Worm (Caenorhabditis elegans) whole organism, L4 larva: ENCODE measurements around the gene baz-2.
"Not testable (repeated sequence)": the region's sequence is repeated elsewhere in the genome, so short reads cannot be mapped to it uniquely, and the experiment has no call there.

Experiments used
- F10B5.3 ChIP-seq: sonication (generic microtip); optimal IDR thresholded peaks from 2 replicates; lab custom pipeline; 2016; ENCODE audit warnings: mild to moderate bottlenecking, missing genetic modification characterization, missing compliant biosample characterization
- F49E8.2 ChIP-seq: sonication (generic microtip); optimal IDR thresholded peaks from 2 replicates; lab custom pipeline; 2016; ENCODE audit warnings: missing compliant biosample characterization, mild to moderate bottlenecking, missing genetic modification characterization, borderline replicate concordance
- T26A8.4 ChIP-seq: fragments of 200-800 bp; sonication (Bioruptor generic); IDR thresholded peaks from 2 replicates; pipeline ENCODE4 v1.3.6; 2022; ENCODE audit warnings: missing genetic modification characterization, missing compliant biosample characterization
- ZK546.5 ChIP-seq, 2 experiments: sonication (generic microtip); optimal IDR thresholded peaks; 2 replicates each; lab custom pipeline; 2017; ENCODE audit warnings: missing biosample characterization in 2 of 2, missing genetic modification characterization in 2 of 2
- aha-1 ChIP-seq: fragments of 150-350 bp; peaks from one replicate; lab custom pipeline; 2014; ENCODE audit warnings: missing biosample characterization, missing genetic modification characterization
- ama-1 ChIP-seq: fragments of 150-350 bp; optimal IDR thresholded peaks from 2 replicates; lab custom pipeline; 2014; ENCODE audit warnings: inconsistent platforms, mixed read lengths
- daf-19 ChIP-seq: fragments of 200-800 bp; sonication (Bioruptor generic); conservative IDR thresholded peaks from 2 replicates; pipeline ENCODE4 v1.3.6; 2022; ENCODE audit warnings: missing genetic modification characterization, missing compliant biosample characterization
- dmd-9 ChIP-seq: fragments of 200-800 bp; sonication (Bioruptor generic); IDR thresholded peaks from 2 replicates; pipeline ENCODE4 v1.3.6; 2022; ENCODE audit warnings: missing genetic modification reagents, missing genetic modification characterization, missing compliant biosample characterization
- hmg-1.1 ChIP-seq: fragments of 200-800 bp; sonication (Bioruptor generic); IDR thresholded peaks from 2 replicates; pipeline ENCODE4 v1.3.6; 2022; ENCODE audit warnings: missing genetic modification reagents, missing genetic modification characterization, missing compliant biosample characterization
- lin-13 ChIP-seq: fragments of 150-350 bp; optimal IDR thresholded peaks from 2 replicates; lab custom pipeline; 2014; ENCODE audit warnings: missing biosample characterization, missing genetic modification reagents, missing genetic modification characterization
- lin-15B ChIP-seq: fragments of 150-350 bp; sonication (generic microtip); optimal IDR thresholded peaks from 3 replicates; lab custom pipeline; 2014; ENCODE audit warnings: missing biosample characterization, missing genetic modification characterization
- snpc-4 ChIP-seq: fragments of 150-350 bp; optimal IDR thresholded peaks from 2 replicates; lab custom pipeline; 2014; ENCODE audit warnings: missing biosample characterization, missing genetic modification characterization
- ztf-11 ChIP-seq: fragments of 150-350 bp; optimal IDR thresholded peaks from 2 replicates; lab custom pipeline; 2014; ENCODE audit warnings: missing biosample characterization, missing genetic modification characterization
- ztf-7 ChIP-seq: fragments of 150-350 bp; optimal IDR thresholded peaks from 2 replicates; lab custom pipeline; 2014; ENCODE audit warnings: missing biosample characterization, missing genetic modification characterization

ce11 chrIII:7601084-7601483 is 54.7 kb downstream of the baz-2 start:
- TF ChIP-seq aha-1; lin-15B (tag; lab: Kevin White, UChicago); F10B5.3 (tag; lab: Kevin White, UChicago); F49E8.2; ZK546.5 (tag; optimal IDR thresholded peaks at IDR 0.05; lab: Kevin White, UChicago); lin-13 (GFP tag; lab: Kevin White, UChicago); dmd-9 (GFP tag; lab: Robert Waterston, UW); snpc-4 (tag; lab: Kevin White, UChicago); ztf-7 (tag; lab: Kevin White, UChicago); hmg-1.1 (GFP tag; lab: Robert Waterston, UW); ztf-11 (tag; lab: Kevin White, UChicago); ama-1; T26A8.4; daf-19 (GFP tag; lab: Robert Waterston, UW): not testable (repeated sequence)
